Worm (Caenorhabditis elegans): Measurements from ENCODE around the gene med-1.

- TF ChIP-seq ceh-2 (tag; optimal IDR thresholded peaks at IDR 0.05) (no peak), ceh-45 (GFP tag; IDR thresholded peaks at IDR 0.05) (no peak), elt-2 (tag; optimal IDR thresholded peaks at IDR 0.05) (no peak), hlh-30 (tag; optimal IDR thresholded peaks at IDR 0.05; ENCODE audit: insufficient read depth) (no peak), ttx-3 (tag; optimal IDR thresholded peaks at IDR 0.05) (no peak), pat-9 (tag; optimal IDR thresholded peaks at IDR 0.05) (no peak), eyg-1 (tag; optimal IDR thresholded peaks at IDR 0.05) (no peak), nfya-1 (tag; optimal IDR thresholded peaks at IDR 0.05) (no peak), hlh-15 (tag; optimal IDR thresholded peaks at IDR 0.05) (no peak), ama-1 (optimal IDR thresholded peaks at IDR 0.05) (no peak), ceh-19 (GFP tag; optimal IDR thresholded peaks at IDR 0.05) (no peak), ceh-24 (tag; optimal IDR thresholded peaks at IDR 0.05) (no peak), npax-4 (tag; optimal IDR thresholded peaks at IDR 0.05) (no peak), fkh-10 (GFP tag; optimal IDR thresholded peaks at IDR 0.05) (no peak)
These were observed 46.9 kb downstream of the med-1 start, which contains the start of gene F45E6.1 for ce11 chrX:12477341-12477740.

All from whole organism, late embryonic.